Worm (Caenorhabditis elegans) whole organism, L3 larva: ENCODE measurements around the gene srd-7.

Source experiments
- R02D3.7 ChIP-seq: fragments of 150-350 bp; optimal IDR thresholded peaks from 2 replicates; lab custom pipeline; 2014; ENCODE audit warnings: missing biosample characterization, missing genetic modification characterization
- ZK546.5 ChIP-seq: sonication (generic microtip); optimal IDR thresholded peaks from 2 replicates; lab custom pipeline; 2017; ENCODE audit warnings: missing biosample characterization, missing genetic modification characterization
- ama-1 ChIP-seq: fragments of 150-350 bp; optimal IDR thresholded peaks from 2 replicates; lab custom pipeline; 2018
- ceh-28 ChIP-seq: fragments of 150-350 bp; optimal IDR thresholded peaks from 2 replicates; lab custom pipeline; 2014; ENCODE audit warnings: missing biosample characterization, missing genetic modification reagents, missing genetic modification characterization
- ceh-82 ChIP-seq: fragments of 150-350 bp; optimal IDR thresholded peaks from 2 replicates; lab custom pipeline; 2014; ENCODE audit warnings: missing biosample characterization, missing genetic modification characterization
- ceh-9 ChIP-seq: sonication (generic microtip); optimal IDR thresholded peaks from 2 replicates; lab custom pipeline; 2018; ENCODE audit warnings: missing biosample characterization, missing genetic modification characterization
- daf-12 ChIP-seq: fragments of 150-350 bp; optimal IDR thresholded peaks from 2 replicates; lab custom pipeline; 2014; ENCODE audit warnings: missing biosample characterization, missing genetic modification reagents, missing genetic modification characterization
- egl-27 ChIP-seq: sonication (generic microtip); optimal IDR thresholded peaks from 4 replicates; lab custom pipeline; 2017; ENCODE audit warnings: missing biosample characterization, missing genetic modification reagents, missing genetic modification characterization
- elt-1 ChIP-seq: fragments of 150-350 bp; optimal IDR thresholded peaks from 2 replicates; lab custom pipeline; 2014; ENCODE audit warnings: missing biosample characterization, missing genetic modification characterization
- elt-3 ChIP-seq, 3 experiments: fragments of 150-350 bp in 1 of 3; sonication (generic microtip) in 2 of 3; optimal IDR thresholded peaks; 2 replicates in 2 of 3; 4 replicates in 1 of 3; lab custom pipeline; 2014 to 2017; ENCODE audit warnings: missing biosample characterization in 3 of 3, missing genetic modification characterization in 3 of 3
- fkh-10 ChIP-seq: sonication (generic microtip); optimal IDR thresholded peaks from 2 replicates; lab custom pipeline; 2017; ENCODE audit warnings: missing biosample characterization, missing genetic modification reagents, missing genetic modification characterization
- fkh-2 ChIP-seq: fragments of 150-350 bp; optimal IDR thresholded peaks from 2 replicates; lab custom pipeline; 2014; ENCODE audit warnings: missing biosample characterization, missing genetic modification reagents, missing genetic modification characterization
- fos-1 ChIP-seq: fragments of 150-350 bp; optimal IDR thresholded peaks from 2 replicates; lab custom pipeline; 2014; ENCODE audit warnings: missing biosample characterization, missing genetic modification characterization
- hmg-11 ChIP-seq: sonication (generic microtip); optimal IDR thresholded peaks from 2 replicates; lab custom pipeline; 2016; ENCODE audit warnings: missing genetic modification characterization, missing compliant biosample characterization
- lin-15B ChIP-seq: fragments of 150-350 bp; optimal IDR thresholded peaks from 2 replicates; lab custom pipeline; 2014; ENCODE audit warnings: missing biosample characterization, missing genetic modification characterization
- lsy-12 ChIP-seq: sonication (generic microtip); optimal IDR thresholded peaks from 2 replicates; lab custom pipeline; 2016; ENCODE audit warnings: mild to moderate bottlenecking, missing genetic modification characterization, missing compliant biosample characterization
- mdl-1 ChIP-seq: fragments of 150-350 bp; optimal IDR thresholded peaks from 2 replicates; lab custom pipeline; 2014; ENCODE audit warnings: missing biosample characterization, missing genetic modification characterization
- mml-1 ChIP-seq: fragments of 150-350 bp; sonication (generic microtip); optimal IDR thresholded peaks from 3 replicates; lab custom pipeline; 2014; ENCODE audit warnings: missing biosample characterization, missing genetic modification characterization
- nfya-1 ChIP-seq: sonication (generic microtip); optimal IDR thresholded peaks from 2 replicates; lab custom pipeline; 2017; ENCODE audit warnings: missing genetic modification characterization, mild to moderate bottlenecking, missing compliant biosample characterization, antibody characterized with exemption, moderate library complexity; ENCODE audit not compliant: insufficient read depth
- nhr-11 ChIP-seq: fragments of 150-350 bp; optimal IDR thresholded peaks from 2 replicates; lab custom pipeline; 2014; ENCODE audit warnings: missing biosample characterization, missing genetic modification characterization
- nhr-12 ChIP-seq: fragments of 150-350 bp; optimal IDR thresholded peaks from 2 replicates; lab custom pipeline; 2014; ENCODE audit warnings: missing biosample characterization, missing genetic modification characterization
- nhr-23 ChIP-seq: fragments of 150-350 bp; optimal IDR thresholded peaks from 2 replicates; lab custom pipeline; 2014; ENCODE audit warnings: missing biosample characterization, missing genetic modification reagents, missing genetic modification characterization
- nhr-25 ChIP-seq: sonication (generic microtip); optimal IDR thresholded peaks from 2 replicates; lab custom pipeline; 2017; ENCODE audit warnings: missing biosample characterization, missing genetic modification characterization
- nhr-28 ChIP-seq: fragments of 150-350 bp; optimal IDR thresholded peaks from 2 replicates; lab custom pipeline; 2014; ENCODE audit warnings: missing biosample characterization, missing genetic modification characterization
- nhr-43 ChIP-seq: sonication (generic microtip); optimal IDR thresholded peaks from 2 replicates; lab custom pipeline; 2016; ENCODE audit warnings: mild to moderate bottlenecking, missing genetic modification characterization, missing compliant biosample characterization; ENCODE audit not compliant: poor library complexity, severe bottlenecking
- nhr-76 ChIP-seq: fragments of 150-350 bp; sonication (generic microtip); optimal IDR thresholded peaks from 5 replicates; lab custom pipeline; 2014; ENCODE audit warnings: missing biosample characterization, missing genetic modification characterization
- nhr-77 ChIP-seq: fragments of 150-350 bp; optimal IDR thresholded peaks from 2 replicates; lab custom pipeline; 2014; ENCODE audit warnings: missing biosample characterization, missing genetic modification characterization
- sea-2 ChIP-seq: fragments of 150-350 bp; sonication (generic microtip); optimal IDR thresholded peaks from 4 replicates; lab custom pipeline; 2014; ENCODE audit warnings: missing biosample characterization, missing genetic modification reagents, missing genetic modification characterization
- skn-1 ChIP-seq: fragments of 150-350 bp; optimal IDR thresholded peaks from 2 replicates; lab custom pipeline; 2014; ENCODE audit warnings: missing biosample characterization, missing genetic modification characterization
- snpc-4 ChIP-seq: fragments of 150-350 bp; optimal IDR thresholded peaks from 2 replicates; lab custom pipeline; 2014; ENCODE audit warnings: missing biosample characterization, missing genetic modification characterization
- tbx-2 ChIP-seq: sonication (generic microtip); optimal IDR thresholded peaks from 2 replicates; lab custom pipeline; 2016; ENCODE audit warnings: mild to moderate bottlenecking, missing genetic modification characterization, missing compliant biosample characterization
- unc-62 ChIP-seq: fragments of 150-350 bp; sonication (generic microtip); optimal IDR thresholded peaks from 4 replicates; lab custom pipeline; 2014; ENCODE audit warnings: missing biosample characterization, missing genetic modification reagents, missing genetic modification characterization
- zag-1 ChIP-seq: fragments of 150-350 bp; optimal IDR thresholded peaks from 2 replicates; lab custom pipeline; 2014; ENCODE audit warnings: missing biosample characterization, missing genetic modification characterization
- ztf-11 ChIP-seq: fragments of 150-350 bp; optimal IDR thresholded peaks from 2 replicates; lab custom pipeline; 2014; ENCODE audit warnings: missing biosample characterization, missing genetic modification characterization
- ztf-4 ChIP-seq: fragments of 150-350 bp; optimal IDR thresholded peaks from 2 replicates; lab custom pipeline; 2014; ENCODE audit warnings: missing biosample characterization, missing genetic modification characterization

srd-7 gene

ce11 chrIV:10790353-10790752 is 3.7 kb upstream of the srd-7 start, which contains the start of gene pept-2:
Gene pept-2 (plus strand): TSS chrIV:10790653.
- TF ChIP-seq nhr-25 (tag; lab: Kevin White, UChicago), result peak; percentile 31
- no peak for TF ChIP-seq nhr-12 (tag; lab: Kevin White, UChicago)

- no peak for TF ChIP-seq ceh-82 (tag; lab: Kevin White, UChicago)
- TF ChIP-seq nhr-28 (tag; lab: Kevin White, UChicago), result no peak
- TF ChIP-seq nhr-77 (tag; lab: Kevin White, UChicago), result no peak
- TF ChIP-seq mdl-1, result no peak
- no peak for TF ChIP-seq unc-62 (GFP tag; lab: Kevin White, UChicago)
- no peak for TF ChIP-seq R02D3.7
- TF ChIP-seq snpc-4 (tag; lab: Kevin White, UChicago), result no peak
- TF ChIP-seq egl-27 (tag; lab: Kevin White, UChicago), result no peak
- peak; percentile 63 for TF ChIP-seq nhr-23 (tag; lab: Kevin White, UChicago)
- TF ChIP-seq nhr-25 (tag; lab: Kevin White, UChicago), result peak; percentile 38
- TF ChIP-seq sea-2 (GFP tag; lab: Kevin White, UChicago), result no peak
- no peak for TF ChIP-seq hmg-11 (tag; lab: Kevin White, UChicago)
- TF ChIP-seq nhr-43, result peak; percentile 69
- TF ChIP-seq daf-12 (tag; lab: Kevin White, UChicago), result no peak
- TF ChIP-seq fkh-10 (GFP tag; lab: Kevin White, UChicago), result no peak
- TF ChIP-seq tbx-2 (tag; lab: Kevin White, UChicago), result no peak
- no peak for TF ChIP-seq fos-1 (tag; lab: Kevin White, UChicago)
- no peak for TF ChIP-seq lin-15B
- no peak for TF ChIP-seq ztf-11 (tag; lab: Kevin White, UChicago)
- no peak for TF ChIP-seq skn-1 (tag; lab: Kevin White, UChicago)
- TF ChIP-seq ZK546.5 (tag; lab: Kevin White, UChicago), result no peak
- no peak for TF ChIP-seq nhr-11 (tag; lab: Kevin White, UChicago)
- TF ChIP-seq elt-3 (tag; optimal IDR thresholded peaks at IDR 0.05; lab: Kevin White, UChicago), result peak in 2 of 3 experiments; percentile 67 to 73
Measured at ce11 chrIV:10784085-10784484, 2.5 kb downstream of the srd-7 start.

ce11 chrIV:10782014-10782413 is 4.6 kb downstream of the srd-7 start:
- TF ChIP-seq nhr-23 (tag; lab: Kevin White, UChicago), result peak; percentile 91
- TF ChIP-seq mml-1 (tag; lab: Kevin White, UChicago), result peak; percentile 22
- peak; percentile 18 for TF ChIP-seq ceh-28 (tag; lab: Kevin White, UChicago)
- no peak for TF ChIP-seq nhr-11 (tag; lab: Kevin White, UChicago)
- peak; percentile 19 for TF ChIP-seq lsy-12 (tag; lab: Kevin White, UChicago)
- TF ChIP-seq egl-27 (tag; lab: Kevin White, UChicago), result peak; percentile 26
- TF ChIP-seq elt-1, result no peak
- peak; percentile 73 for TF ChIP-seq nfya-1 (tag; lab: Kevin White, UChicago)
- peak; percentile 72 for TF ChIP-seq nhr-25 (tag; lab: Kevin White, UChicago)
- TF ChIP-seq fkh-10 (GFP tag; lab: Kevin White, UChicago), result no peak
- peak in 2 of 3 experiments; percentile 43 to 69 for TF ChIP-seq elt-3 (tag; optimal IDR thresholded peaks at IDR 0.05; lab: Kevin White, UChicago)
- TF ChIP-seq fkh-2, result no peak
- TF ChIP-seq nhr-43, result peak; percentile 92
- TF ChIP-seq mdl-1, result peak; percentile 58

- TF ChIP-seq elt-3 (tag; optimal IDR thresholded peaks at IDR 0.05; lab: Kevin White, UChicago) (peak in 1 of 3 experiments; percentile 21), nhr-76 (tag; lab: Kevin White, UChicago) (no peak)
Measured at ce11 chrIV:10781346-10781745, 5.3 kb downstream of the srd-7 start.

- no peak for TF ChIP-seq mdl-1
- no peak for TF ChIP-seq fkh-2
- TF ChIP-seq mml-1 (tag; lab: Kevin White, UChicago), result no peak
- TF ChIP-seq ceh-9 (tag; lab: Kevin White, UChicago), result no peak
- no peak for TF ChIP-seq fos-1 (tag; lab: Kevin White, UChicago)
- TF ChIP-seq snpc-4 (tag; lab: Kevin White, UChicago), result no peak
- no peak for TF ChIP-seq ama-1 (lab: Kevin White, UChicago)
- TF ChIP-seq tbx-2 (tag; lab: Kevin White, UChicago), result no peak
- TF ChIP-seq nhr-12 (tag; lab: Kevin White, UChicago), result no peak
- TF ChIP-seq ztf-4 (tag; lab: Kevin White, UChicago), result no peak
- TF ChIP-seq zag-1, result no peak
- no peak for TF ChIP-seq nhr-43
Measured at ce11 chrIV:10780583-10780982, 6.0 kb downstream of the srd-7 start, which contains the start of gene swt-3. Gene swt-3 (minus strand): TSS chrIV:10780683.
